Fruit fly (Drosophila melanogaster) whole organism, embryonic: ENCODE results near the gene CG33346.

Experiments used
- CG10321 ChIP-seq: fragments of 200-800 bp; sonication (Bioruptor generic); IDR thresholded peaks from 2 replicates; pipeline ENCODE4 v1.3.6; 2022; ENCODE audit warnings: missing biosample characterization, missing genetic modification characterization
- CG11560 ChIP-seq: fragments of 200-800 bp; sonication (Bioruptor generic); IDR thresholded peaks from 3 replicates; pipeline ENCODE4 v1.3.6; 2022; ENCODE audit warnings: missing biosample characterization, missing genetic modification characterization
- CG12071 ChIP-seq: fragments of 200-800 bp; sonication (Bioruptor generic); optimal IDR thresholded peaks from 3 replicates; lab custom pipeline; 2018; ENCODE audit warnings: missing biosample characterization, mild to moderate bottlenecking, missing genetic modification characterization
- CG12155 ChIP-seq: fragments of 200-800 bp; sonication (Bioruptor generic); optimal IDR thresholded peaks from 3 replicates; lab custom pipeline; 2016; ENCODE audit warnings: missing biosample characterization, missing genetic modification characterization
- CG15269 ChIP-seq: fragments of 200-800 bp; sonication (Bioruptor generic); optimal IDR thresholded peaks from 2 replicates; lab custom pipeline; 2018; ENCODE audit warnings: missing biosample characterization, mild to moderate bottlenecking, missing genetic modification characterization, moderate library complexity
- CG16815 ChIP-seq: fragments of 200-800 bp; sonication (Bioruptor generic); optimal IDR thresholded peaks from 3 replicates; lab custom pipeline; 2017; ENCODE audit warnings: missing biosample characterization, mild to moderate bottlenecking, missing genetic modification characterization
- CG17186 ChIP-seq: fragments of 200-800 bp; sonication (Bioruptor generic); optimal IDR thresholded peaks from 3 replicates; lab custom pipeline; 2017; ENCODE audit warnings: missing biosample characterization, missing genetic modification reagents, missing genetic modification characterization
- CG31365 ChIP-seq: fragments of 200-800 bp; sonication (Bioruptor generic); optimal IDR thresholded peaks from 2 replicates; lab custom pipeline; 2018; ENCODE audit warnings: missing biosample characterization, mild to moderate bottlenecking, missing genetic modification characterization
- CG31388 ChIP-seq: fragments of 200-800 bp; sonication (Bioruptor generic); optimal IDR thresholded peaks from 2 replicates; lab custom pipeline; 2016; ENCODE audit warnings: missing biosample characterization, missing genetic modification characterization
- CG4730 ChIP-seq: fragments of 200-800 bp; sonication (Bioruptor generic); IDR thresholded peaks from 2 replicates; pipeline ENCODE4 v1.3.6; 2022; ENCODE audit warnings: missing biosample characterization, missing genetic modification characterization
- CG5180 ChIP-seq: fragments of 200-800 bp; sonication (Bioruptor generic); optimal IDR thresholded peaks from 3 replicates; lab custom pipeline; 2017; ENCODE audit warnings: missing biosample characterization, missing genetic modification characterization, mild to moderate bottlenecking, moderate library complexity, missing genetic modification reagents
- CG6272 ChIP-seq: fragments of 200-800 bp; sonication (Bioruptor generic); IDR thresholded peaks from 2 replicates; pipeline ENCODE4 v1.3.6; 2022; ENCODE audit warnings: missing biosample characterization, missing genetic modification characterization
- CG7745 ChIP-seq: fragments of 200-800 bp; sonication (Bioruptor generic); optimal IDR thresholded peaks from 2 replicates; lab custom pipeline; 2018; ENCODE audit warnings: missing biosample characterization, mild to moderate bottlenecking, missing genetic modification characterization, moderate library complexity
- CG7786 ChIP-seq: fragments of 200-800 bp; sonication (Bioruptor generic); optimal IDR thresholded peaks from 2 replicates; lab custom pipeline; 2016; ENCODE audit warnings: missing biosample characterization, missing genetic modification characterization
- CG8281 ChIP-seq: fragments of 200-800 bp; sonication (Bioruptor generic); optimal IDR thresholded peaks from 2 replicates; lab custom pipeline; 2018; ENCODE audit warnings: missing biosample characterization, mild to moderate bottlenecking, missing genetic modification characterization, moderate library complexity
- CG9215 ChIP-seq: fragments of 200-800 bp; sonication (Bioruptor generic); IDR thresholded peaks from 2 replicates; pipeline ENCODE4 v1.3.6; 2022; ENCODE audit warnings: missing biosample characterization, missing genetic modification characterization
- CTCF ChIP-seq: fragments of 200-800 bp; sonication (Bioruptor generic); optimal IDR thresholded peaks from 2 replicates; lab custom pipeline; 2017; ENCODE audit warnings: missing biosample characterization, mild to moderate bottlenecking, missing genetic modification characterization, moderate library complexity
- CkIIα-i1 ChIP-seq: fragments of 200-800 bp; sonication (Bioruptor generic); IDR thresholded peaks from 2 replicates; pipeline ENCODE4 v1.3.6; 2022; ENCODE audit warnings: missing biosample characterization, missing genetic modification characterization
- Dfd ChIP-seq, 2 experiments: fragments of >200 bp; optimal IDR thresholded peaks; 2 replicates each; lab custom pipeline; 2017; ENCODE audit warnings: missing biosample characterization in 2 of 2, missing genetic modification characterization in 2 of 2
- Drgx ChIP-seq: fragments of 200-800 bp; sonication (Bioruptor generic); IDR thresholded peaks from 2 replicates; pipeline ENCODE4 v1.3.6; 2022; ENCODE audit warnings: missing biosample characterization, missing genetic modification characterization
- HHEX ChIP-seq: fragments of 200-800 bp; sonication (Bioruptor generic); optimal IDR thresholded peaks from 3 replicates; lab custom pipeline; 2017; ENCODE audit warnings: missing biosample characterization, mild to moderate bottlenecking, missing genetic modification characterization, missing genetic modification reagents
- HmgZ ChIP-seq: fragments of 200-800 bp; sonication (Bioruptor generic); optimal IDR thresholded peaks from 2 replicates; lab custom pipeline; 2018; ENCODE audit warnings: missing biosample characterization, mild to moderate bottlenecking, missing genetic modification characterization
- Hr51 ChIP-seq, 2 experiments: fragments of 200-800 bp; sonication (Bioruptor generic); optimal IDR thresholded peaks; 2 replicates in 1 of 2; 3 replicates in 1 of 2; lab custom pipeline; 2016 to 2018; ENCODE audit warnings: missing biosample characterization in 2 of 2, missing genetic modification characterization in 2 of 2, mild to moderate bottlenecking in 1 of 2, moderate library complexity in 1 of 2
- Jarid2 ChIP-seq: fragments of 200-800 bp; sonication (Bioruptor generic); optimal IDR thresholded peaks from 3 replicates; lab custom pipeline; 2017; ENCODE audit warnings: mild to moderate bottlenecking, missing biosample characterization, missing genetic modification reagents, missing genetic modification characterization
- Lhr ChIP-seq: fragments of 200-800 bp; sonication (Bioruptor generic); optimal IDR thresholded peaks from 3 replicates; lab custom pipeline; 2017; ENCODE audit warnings: mild to moderate bottlenecking, missing biosample characterization, missing genetic modification reagents, missing genetic modification characterization
- Mrtf ChIP-seq: fragments of 200-800 bp; sonication (Bioruptor generic); IDR thresholded peaks from 3 replicates; pipeline ENCODE4 v1.3.6; 2022; ENCODE audit warnings: missing biosample characterization, missing genetic modification characterization
- Opbp ChIP-seq: fragments of 200-800 bp; sonication (Bioruptor generic); IDR thresholded peaks from 3 replicates; pipeline ENCODE4 v1.3.6; 2022; ENCODE audit warnings: missing biosample characterization, missing genetic modification characterization; ENCODE audit not compliant: partially characterized antibody
- Optix ChIP-seq: fragments of 200-800 bp; sonication (Bioruptor generic); IDR thresholded peaks from 3 replicates; pipeline ENCODE4 v1.3.6; 2022; ENCODE audit warnings: missing biosample characterization, missing genetic modification characterization
- Sry-δ ChIP-seq: fragments of 200-800 bp; sonication (Bioruptor generic); optimal IDR thresholded peaks from 2 replicates; lab custom pipeline; 2016; ENCODE audit warnings: missing biosample characterization, missing genetic modification characterization
- abd-A ChIP-seq: fragments of 200-800 bp; sonication (Bioruptor generic); optimal IDR thresholded peaks from 3 replicates; lab custom pipeline; 2019; ENCODE audit warnings: missing biosample characterization, mild to moderate bottlenecking, missing genetic modification characterization, moderate library complexity
- crp ChIP-seq, 2 experiments: fragments of 200-800 bp; sonication (Bioruptor generic); optimal IDR thresholded peaks; 2 replicates in 1 of 2; 3 replicates in 1 of 2; lab custom pipeline; 2017; ENCODE audit warnings: missing biosample characterization in 2 of 2, missing genetic modification characterization in 2 of 2, mild to moderate bottlenecking in 1 of 2, moderate library complexity in 1 of 2
- dmrt99B ChIP-seq: fragments of 200-800 bp; sonication (Bioruptor generic); optimal IDR thresholded peaks from 2 replicates; lab custom pipeline; 2018; ENCODE audit warnings: missing biosample characterization, mild to moderate bottlenecking, missing genetic modification characterization, moderate library complexity
- ems ChIP-seq: fragments of 200-800 bp; sonication (Bioruptor generic); optimal IDR thresholded peaks from 3 replicates; lab custom pipeline; 2016; ENCODE audit warnings: missing biosample characterization, missing genetic modification characterization
- en ChIP-seq: fragments of 200-800 bp; sonication (Bioruptor generic); optimal IDR thresholded peaks from 2 replicates; lab custom pipeline; 2016; ENCODE audit warnings: missing biosample characterization, missing genetic modification characterization
- ewg ChIP-seq: fragments of 200-800 bp; sonication (Bioruptor generic); optimal IDR thresholded peaks from 3 replicates; lab custom pipeline; 2017; ENCODE audit warnings: mild to moderate bottlenecking, missing biosample characterization, missing genetic modification reagents, missing genetic modification characterization
- ham ChIP-seq: fragments of 200-800 bp; sonication (Bioruptor generic); IDR thresholded peaks from 2 replicates; pipeline ENCODE4 v1.3.6; 2022; ENCODE audit warnings: missing biosample characterization, missing genetic modification characterization
- kah ChIP-seq: fragments of 200-800 bp; sonication (Bioruptor generic); optimal IDR thresholded peaks from 2 replicates; lab custom pipeline; 2018; ENCODE audit warnings: missing biosample characterization, mild to moderate bottlenecking, missing genetic modification characterization
- maf-S ChIP-seq: fragments of 200-800 bp; sonication (Bioruptor generic); optimal IDR thresholded peaks from 2 replicates; lab custom pipeline; 2016; ENCODE audit warnings: missing biosample characterization, missing genetic modification characterization
- nom ChIP-seq: fragments of 200-800 bp; sonication (Bioruptor generic); optimal IDR thresholded peaks from 2 replicates; lab custom pipeline; 2017; ENCODE audit warnings: missing biosample characterization, missing genetic modification characterization, mild to moderate bottlenecking, moderate library complexity, missing genetic modification reagents
- oc ChIP-seq: fragments of 200-800 bp; sonication (Bioruptor generic); optimal IDR thresholded peaks from 2 replicates; lab custom pipeline; 2018; ENCODE audit warnings: missing biosample characterization, mild to moderate bottlenecking, missing genetic modification characterization, moderate library complexity
- pita ChIP-seq: fragments of 200-800 bp; sonication (Bioruptor generic); optimal IDR thresholded peaks from 2 replicates; lab custom pipeline; 2017; ENCODE audit warnings: missing biosample characterization, mild to moderate bottlenecking, missing genetic modification characterization
- repo ChIP-seq: fragments of 200-800 bp; sonication (Bioruptor generic); optimal IDR thresholded peaks from 2 replicates; lab custom pipeline; 2016; ENCODE audit warnings: missing biosample characterization, missing genetic modification characterization
- scrt ChIP-seq: fragments of 200-800 bp; sonication (Bioruptor generic); optimal IDR thresholded peaks from 2 replicates; lab custom pipeline; 2018; ENCODE audit warnings: missing biosample characterization, mild to moderate bottlenecking, missing genetic modification characterization, moderate library complexity
- tap ChIP-seq: fragments of 200-800 bp; optimal IDR thresholded peaks from 3 replicates; lab custom pipeline; 2019; ENCODE audit warnings: missing biosample characterization, mild to moderate bottlenecking, missing genetic modification characterization, moderate library complexity
- zf30C ChIP-seq: fragments of 200-800 bp; sonication (Bioruptor generic); optimal IDR thresholded peaks from 3 replicates; lab custom pipeline; 2018; ENCODE audit warnings: missing biosample characterization, mild to moderate bottlenecking, missing genetic modification characterization
- zfh2 ChIP-seq: fragments of 200-800 bp; sonication (Bioruptor generic); optimal IDR thresholded peaks from 2 replicates; lab custom pipeline; 2016; ENCODE audit warnings: missing biosample characterization, missing genetic modification characterization

CG33346 gene

DNA sequence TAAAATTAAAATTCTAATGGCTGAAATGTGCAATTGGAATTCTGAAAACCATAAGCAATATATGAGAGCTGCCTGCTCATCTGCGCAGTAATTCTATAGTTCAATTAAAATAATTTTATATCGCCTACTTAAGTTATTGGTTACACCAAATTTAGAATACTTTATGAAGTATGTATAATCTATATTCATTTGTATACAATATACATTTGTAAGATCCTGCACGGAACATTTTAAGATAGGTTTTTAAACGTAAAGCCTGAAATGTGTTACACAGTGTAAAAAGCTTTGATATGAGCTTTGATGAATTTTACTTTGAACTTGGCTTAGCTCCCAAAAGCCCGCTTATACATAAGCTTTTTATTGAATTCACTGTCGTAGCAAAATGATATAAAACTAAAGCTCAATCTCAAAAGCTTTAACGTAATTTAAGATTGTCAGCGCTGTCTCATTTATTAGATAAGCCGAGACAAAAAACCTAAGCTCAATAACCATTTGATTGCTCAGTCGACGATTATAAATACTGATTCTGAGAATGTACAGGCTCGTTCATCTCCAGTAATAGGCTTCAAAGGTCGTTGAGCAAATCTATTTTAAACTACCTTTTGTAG is 8.6 kb downstream of the CG33346 start (continued):
- TF ChIP-seq tap (tag; lab: Kevin White, UChicago): peak; percentile 14

DNA sequence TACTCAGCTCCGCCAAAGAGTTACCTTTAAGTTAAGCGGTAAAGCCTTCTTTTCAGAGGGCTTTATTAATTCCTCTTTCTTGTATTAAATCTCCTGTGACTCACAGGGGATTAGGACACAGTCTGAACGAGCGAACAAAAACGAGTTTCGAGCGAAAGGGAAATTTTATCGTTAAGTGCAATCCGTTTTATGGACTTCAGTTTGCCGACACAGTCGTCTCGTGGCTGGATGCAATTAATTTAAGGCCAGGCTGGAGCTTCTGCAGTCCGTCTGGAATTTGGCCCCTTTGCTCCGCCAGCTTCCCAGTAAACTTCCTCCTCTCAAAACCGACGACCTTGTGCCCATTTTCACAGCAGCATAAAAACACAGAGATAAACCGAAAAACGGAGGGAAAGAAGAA is 10.6 kb downstream of the CG33346 start:
- TF ChIP-seq CG7745 (tag; lab: Kevin White, UChicago): no peak
- no peak for TF ChIP-seq CG15269 (tag; lab: Kevin White, UChicago)
- no peak for TF ChIP-seq abd-A (tag; lab: Kevin White, UChicago)
- no peak for TF ChIP-seq HHEX
- no peak for TF ChIP-seq HmgZ (tag; lab: Kevin White, UChicago)
- TF ChIP-seq CG12071: no peak
- TF ChIP-seq en (GFP tag; lab: Kevin White, UChicago): no peak
- TF ChIP-seq Jarid2: no peak
- TF ChIP-seq Sry-δ (GFP tag; lab: Kevin White, UChicago): no peak

DNA sequence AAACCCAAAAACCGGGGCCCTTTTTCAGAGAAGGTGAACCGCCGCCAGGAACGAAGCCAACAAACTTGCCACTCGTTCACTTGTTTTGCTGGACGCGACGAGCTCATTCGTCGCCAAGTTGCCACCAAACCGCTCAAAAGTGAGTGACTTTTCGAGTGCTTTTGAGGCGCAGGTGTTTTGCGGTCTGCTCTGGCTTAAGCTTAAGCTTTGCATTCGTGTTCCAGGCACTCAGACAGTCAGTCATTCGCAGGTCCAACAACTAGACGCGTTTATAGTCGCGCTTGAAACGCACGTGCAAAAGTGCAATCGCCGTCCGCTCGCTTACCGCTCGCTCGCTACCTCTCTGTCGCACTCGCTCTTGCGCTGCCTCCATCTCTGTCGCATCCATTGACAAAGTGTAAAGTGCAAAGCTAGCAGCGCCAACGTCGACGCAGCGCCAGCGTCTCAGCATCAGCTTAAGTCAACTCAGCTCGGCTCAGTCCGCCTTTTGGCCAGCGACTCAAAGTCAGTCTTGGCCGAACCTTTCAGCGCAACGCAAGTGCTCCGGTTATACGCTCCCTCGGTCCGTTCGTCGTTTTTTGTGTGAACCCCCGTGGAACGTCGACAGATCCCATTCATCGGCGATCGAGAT is 12.9 kb downstream of the CG33346 start:
- TF ChIP-seq CG10321 (GFP tag; lab: Robert Waterston, UW) (no peak), CG6272 (GFP tag; lab: Robert Waterston, UW) (no peak), CG9215 (GFP tag; lab: Robert Waterston, UW) (no peak), abd-A (tag; lab: Kevin White, UChicago) (no peak), CG11560 (tag; lab: Robert Waterston, UW) (no peak), oc (tag; lab: Kevin White, UChicago) (peak; percentile 75), CG17186 (GFP tag; lab: Kevin White, UChicago) (no peak), CG5180 (GFP tag; lab: Kevin White, UChicago) (peak; percentile 0), kah (GFP tag; lab: Kevin White, UChicago) (no peak), zf30C (GFP tag; lab: Kevin White, UChicago) (no peak), CTCF (GFP tag; lab: Kevin White, UChicago) (no peak), CkIIα-i1 (GFP tag; lab: Robert Waterston, UW) (no peak), Dfd (GFP tag; optimal IDR thresholded peaks at IDR 0.05; lab: Kevin White, UChicago) (no peak), Mrtf (GFP tag; lab: Robert Waterston, UW) (no peak), zfh2 (GFP tag; lab: Kevin White, UChicago) (no peak), repo (GFP tag; lab: Kevin White, UChicago) (no peak), nom (GFP tag; lab: Kevin White, UChicago) (peak; percentile 30), Hr51 (GFP tag; optimal IDR thresholded peaks at IDR 0.05; lab: Kevin White, UChicago) (no peak), CG7786 (GFP tag; lab: Kevin White, UChicago) (no peak), Lhr (GFP tag; lab: Kevin White, UChicago) (no peak), CG12071 (no peak), Opbp (0 out of 3 replicates have a peak, but pooled peaks have one; percentile 20), CG8281 (no peak), scrt (GFP tag; lab: Kevin White, UChicago) (no peak), Drgx (GFP tag; lab: Robert Waterston, UW) (peak; percentile 16; the same call in 1 of the 2 replicates), CG4730 (no peak), CG31388 (GFP tag; lab: Kevin White, UChicago) (no peak), CG12155 (GFP tag; lab: Kevin White, UChicago) (no peak), pita (GFP tag; lab: Kevin White, UChicago) (no peak), ems (GFP tag; lab: Kevin White, UChicago) (no peak), crp (GFP tag; optimal IDR thresholded peaks at IDR 0.05; lab: Kevin White, UChicago) (no peak), Optix (no peak), ham (GFP tag; lab: Robert Waterston, UW) (no peak), ewg (GFP tag; lab: Kevin White, UChicago) (no peak), CG16815 (GFP tag; lab: Kevin White, UChicago) (no peak), dmrt99B (tag; lab: Kevin White, UChicago) (no peak), CG31365 (no peak), maf-S (GFP tag; lab: Kevin White, UChicago) (no peak)
